Fruit fly (Drosophila melanogaster): ENCODE measurements around the gene Mkk4.

Gene Mkk4

dm6 chr3R:8684328-8685177, 34.0 kb upstream of the Mkk4 start, which contains the start of gene CG44227:
CG44227 (minus strand) TSS chr3R:8685176.
- no peak for TF ChIP-seq fd59A (GFP tag; optimal IDR thresholded peaks at IDR 0.05)
- TF ChIP-seq esn (GFP tag; optimal IDR thresholded peaks at IDR 0.05), result no peak

dm6 chr3R:8683280-8683679, 32.7 kb upstream of the Mkk4 start:
- no peak for TF ChIP-seq fd59A (GFP tag; optimal IDR thresholded peaks at IDR 0.05)
- TF ChIP-seq net (GFP tag; optimal IDR thresholded peaks at IDR 0.05), result no peak
- no peak for TF ChIP-seq topi (GFP tag; optimal IDR thresholded peaks at IDR 0.05)
- TF ChIP-seq Sox14 (GFP tag; optimal IDR thresholded peaks at IDR 0.05), result no peak
- TF ChIP-seq CG15336 (GFP tag; IDR thresholded peaks at IDR 0.05), result no peak
- no peak for TF ChIP-seq Smox (GFP tag; optimal IDR thresholded peaks at IDR 0.05)
- TF ChIP-seq CG9139 (GFP tag; optimal IDR thresholded peaks at IDR 0.05), result no peak
- no peak for TF ChIP-seq Blimp-1 (GFP tag; optimal IDR thresholded peaks at IDR 0.05)
- TF ChIP-seq achi (GFP tag; optimal IDR thresholded peaks at IDR 0.05), result no peak
- TF ChIP-seq CG4318 (GFP tag; optimal IDR thresholded peaks at IDR 0.05), result no peak
- no peak for TF ChIP-seq CG6163 (GFP tag; IDR thresholded peaks at IDR 0.05)
- no peak for TF ChIP-seq Ets21C (GFP tag; optimal IDR thresholded peaks at IDR 0.05)
- TF ChIP-seq CG6854 (GFP tag; optimal IDR thresholded peaks at IDR 0.05), result no peak
- TF ChIP-seq fd85E (GFP tag; optimal IDR thresholded peaks at IDR 0.05), result no peak
- TF ChIP-seq dac (GFP tag; optimal IDR thresholded peaks at IDR 0.05), result no peak
- TF ChIP-seq spab (GFP tag; optimal IDR thresholded peaks at IDR 0.05), result no peak
- TF ChIP-seq lz (GFP tag; optimal IDR thresholded peaks at IDR 0.05), result no peak
- TF ChIP-seq salr (GFP tag; optimal IDR thresholded peaks at IDR 0.05), result no peak

- TF ChIP-seq Gug (GFP tag; IDR thresholded peaks at IDR 0.05) (no peak), CG15336 (GFP tag; IDR thresholded peaks at IDR 0.05) (no peak), esn (GFP tag; optimal IDR thresholded peaks at IDR 0.05) (no peak), Ets21C (GFP tag; optimal IDR thresholded peaks at IDR 0.05) (no peak), Met (GFP tag; optimal IDR thresholded peaks at IDR 0.05) (no peak), svp (GFP tag) (no peak), eg (GFP tag; IDR thresholded peaks at IDR 0.05) (no peak), CG11294 (GFP tag; IDR thresholded peaks at IDR 0.05) (no peak), Sox102F (GFP tag; optimal IDR thresholded peaks at IDR 0.05) (no peak), ss (GFP tag; optimal IDR thresholded peaks at IDR 0.05) (no peak), Sox15 (GFP tag; optimal IDR thresholded peaks at IDR 0.05) (no peak), Hr4 (GFP tag; optimal IDR thresholded peaks at IDR 0.05) (no peak), Smox (GFP tag; optimal IDR thresholded peaks at IDR 0.05) (no peak), CG7368 (GFP tag; optimal IDR thresholded peaks at IDR 0.05) (no peak), fkh (GFP tag; optimal IDR thresholded peaks at IDR 0.05) (no peak), CG10631 (GFP tag; optimal IDR thresholded peaks at IDR 0.05) (no peak), Ets96B (tag; optimal IDR thresholded peaks at IDR 0.05) (no peak), pdm3 (GFP tag; optimal IDR thresholded peaks at IDR 0.05) (no peak), salr (GFP tag; optimal IDR thresholded peaks at IDR 0.05) (no peak)
Measured at dm6 chr3R:8680611-8681010, 30.0 kb upstream of the Mkk4 start.

- TF ChIP-seq Ets21C (GFP tag; optimal IDR thresholded peaks at IDR 0.05), result no peak
- TF ChIP-seq Gug (GFP tag; IDR thresholded peaks at IDR 0.05), result no peak
- no peak for TF ChIP-seq ss (GFP tag; optimal IDR thresholded peaks at IDR 0.05)
- TF ChIP-seq lz (GFP tag; optimal IDR thresholded peaks at IDR 0.05), result no peak
- no peak for TF ChIP-seq CG11902 (GFP tag; optimal IDR thresholded peaks at IDR 0.05)
- TF ChIP-seq CG8632 (GFP tag; optimal IDR thresholded peaks at IDR 0.05), result no peak
- no peak for TF ChIP-seq Met (GFP tag; optimal IDR thresholded peaks at IDR 0.05)
- TF ChIP-seq Eip75B (GFP tag; optimal IDR thresholded peaks at IDR 0.05), result no peak
- TF ChIP-seq CG15336 (GFP tag; IDR thresholded peaks at IDR 0.05), result no peak
- TF ChIP-seq spab (GFP tag; optimal IDR thresholded peaks at IDR 0.05), result no peak
- TF ChIP-seq fkh (GFP tag; optimal IDR thresholded peaks at IDR 0.05), result no peak
- TF ChIP-seq CG16779 (tag; optimal IDR thresholded peaks at IDR 0.05), result no peak
- TF ChIP-seq CG6854 (GFP tag; optimal IDR thresholded peaks at IDR 0.05), result no peak
- TF ChIP-seq CG10669 (GFP tag; optimal IDR thresholded peaks at IDR 0.05), result no peak
- TF ChIP-seq Lpt (GFP tag; optimal IDR thresholded peaks at IDR 0.05), result no peak
- no peak for TF ChIP-seq Sox102F (GFP tag; optimal IDR thresholded peaks at IDR 0.05)
- no peak for TF ChIP-seq dac (GFP tag; optimal IDR thresholded peaks at IDR 0.05)
- TF ChIP-seq net (GFP tag; optimal IDR thresholded peaks at IDR 0.05), result no peak
- TF ChIP-seq Eip93F (GFP tag; optimal IDR thresholded peaks at IDR 0.05), result no peak
Measured at dm6 chr3R:8679934-8680333, 29.3 kb upstream of the Mkk4 start, which contains the start of gene CG33325. CG33325 (minus strand) TSS chr3R:8680034.

All from whole organism, prepupa.